Fruit fly (Drosophila melanogaster): ENCODE results near the gene SA2.
A peak's percentile ranks its signal among the peaks of the same experiment; 100 is the strongest.

The SA2 gene

DNA sequence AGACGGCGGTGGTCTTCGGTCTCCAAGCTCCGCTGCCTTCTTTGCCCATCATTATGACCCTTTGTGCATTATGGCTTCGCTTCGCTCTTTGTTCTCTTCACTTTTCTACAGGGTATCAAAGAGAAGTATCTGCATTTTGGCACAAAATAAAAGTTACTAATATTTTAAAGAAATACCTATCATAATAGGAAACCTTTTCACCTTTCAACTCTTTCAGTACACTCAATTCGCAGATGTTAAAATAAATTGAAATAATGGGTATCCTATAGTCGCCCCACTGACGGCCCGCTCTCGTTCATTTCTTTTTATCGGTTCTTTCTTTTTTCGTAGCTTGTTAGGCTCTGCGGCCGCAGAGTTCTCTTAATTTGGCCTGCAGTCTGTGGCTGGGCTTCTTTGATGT, 5.2 kb upstream of the SA2 start (continued):
- TF ChIP-seq CG12219 (GFP tag; optimal IDR thresholded peaks at IDR 0.05) (peak; percentile 78), Doc2 (GFP tag; IDR thresholded peaks at IDR 0.05) (no peak), Oli (tag; optimal IDR thresholded peaks at IDR 0.05) (peak; percentile 86), ttk (GFP tag; IDR thresholded peaks at IDR 0.05) (peak; percentile 76), Opbp (GFP tag; IDR thresholded peaks at IDR 0.05; ENCODE audit: partially characterized antibody) (no peak), gce (GFP tag; IDR thresholded peaks at IDR 0.05) (peak; percentile 88), CrebB (tag; optimal IDR thresholded peaks at IDR 0.05) (peak; percentile 61), CG7963 (GFP tag; IDR thresholded peaks at IDR 0.05; ENCODE audit: partially characterized antibody) (no peak), CG12391 (tag; optimal IDR thresholded peaks at IDR 0.05) (peak; percentile 93), gt (GFP tag; IDR thresholded peaks at IDR 0.05) (peak; percentile 84), CG7786 (GFP tag; optimal IDR thresholded peaks at IDR 0.05) (peak; percentile 60), sc (optimal IDR thresholded peaks at IDR 0.05) (no peak), sc (GFP tag; optimal IDR thresholded peaks at IDR 0.05) (peak; percentile 89), chm (GFP tag; IDR thresholded peaks at IDR 0.05) (peak; percentile 97), E2f2 (GFP tag; IDR thresholded peaks at IDR 0.05) (peak; percentile 58), nmo (GFP tag; optimal IDR thresholded peaks at IDR 0.05) (peak; percentile 95), Mrtf (GFP tag; IDR thresholded peaks at IDR 0.05) (peak; percentile 68; the same call in 1 of the 3 replicates), dati (GFP tag; IDR thresholded peaks at IDR 0.05) (peak; percentile 80), CHES-1-like (GFP tag; optimal IDR thresholded peaks at IDR 0.05) (peak; percentile 59), dysf (GFP tag; IDR thresholded peaks at IDR 0.05) (peak; percentile 83), Dbx (GFP tag; IDR thresholded peaks at IDR 0.05) (no peak), sr (GFP tag; IDR thresholded peaks at IDR 0.05) (0 out of 3 replicates have a peak, but pooled peaks have one; percentile 27), mld (GFP tag; IDR thresholded peaks at IDR 0.05; ENCODE audit: partially characterized antibody) (0 out of 3 replicates have a peak, but pooled peaks have one; percentile 16), tin (GFP tag; optimal IDR thresholded peaks at IDR 0.05) (peak; percentile 87), Atf3 (GFP tag; optimal IDR thresholded peaks at IDR 0.05) (peak; percentile 71), sna (GFP tag; IDR thresholded peaks at IDR 0.05; ENCODE audit: partially characterized antibody) (no peak), CG1832 (GFP tag; optimal IDR thresholded peaks at IDR 0.05) (no peak), amos (GFP tag; IDR thresholded peaks at IDR 0.05; ENCODE audit: partially characterized antibody) (no peak), nerfin-2 (GFP tag; IDR thresholded peaks at IDR 0.05; ENCODE audit: partially characterized antibody) (no peak), dm (GFP tag; optimal IDR thresholded peaks at IDR 0.05) (peak; percentile 55), CG11504 (tag; optimal IDR thresholded peaks at IDR 0.05) (peak; percentile 80), ab (GFP tag; optimal IDR thresholded peaks at IDR 0.05) (peak; percentile 70), Fer1 (GFP tag; optimal IDR thresholded peaks at IDR 0.05) (no peak), CG18764 (GFP tag; optimal IDR thresholded peaks at IDR 0.05) (peak; percentile 63), Bteb2 (GFP tag; optimal IDR thresholded peaks at IDR 0.05) (peak; percentile 31), tio (GFP tag; optimal IDR thresholded peaks at IDR 0.05) (peak; percentile 80), CG9797 (GFP tag; optimal IDR thresholded peaks at IDR 0.05) (peak; percentile 5), tll (GFP tag; optimal IDR thresholded peaks at IDR 0.05) (no peak), twi (tag; optimal IDR thresholded peaks at IDR 0.05) (peak; percentile 93), B-H1 (GFP tag; IDR thresholded peaks at IDR 0.05) (peak; percentile 70; the same call in 2 of the 3 replicates), CG18619 (GFP tag; optimal IDR thresholded peaks at IDR 0.05) (peak; percentile 67)

dm6 chr3L:1442309-1442708, 4.6 kb upstream of the SA2 start:
- TF ChIP-seq sim (GFP tag; IDR thresholded peaks at IDR 0.05) (no peak), CG3847 (GFP tag; IDR thresholded peaks at IDR 0.05) (no peak), CG10543 (GFP tag; optimal IDR thresholded peaks at IDR 0.05) (no peak), CG9876 (GFP tag; optimal IDR thresholded peaks at IDR 0.05) (no peak), klu (GFP tag; IDR thresholded peaks at IDR 0.05) (no peak), CkIIα-i1 (GFP tag; IDR thresholded peaks at IDR 0.05) (no peak), danr (GFP tag; IDR thresholded peaks at IDR 0.05) (no peak), sug (tag; optimal IDR thresholded peaks at IDR 0.05) (no peak), C15 (GFP tag; IDR thresholded peaks at IDR 0.05) (no peak), trem (tag; optimal IDR thresholded peaks at IDR 0.05) (no peak), sens (GFP tag) (peak; percentile 69), vfl (GFP tag; optimal IDR thresholded peaks at IDR 0.05) (no peak), CG1647 (GFP tag; optimal IDR thresholded peaks at IDR 0.05) (no peak), chif (GFP tag; optimal IDR thresholded peaks at IDR 0.05) (no peak)
